Fruit fly (Drosophila melanogaster) whole organism, embryonic: ENCODE measurements around the gene Osbp.

Source experiments
- Abd-B ChIP-seq: fragments of 200-800 bp; sonication (Bioruptor generic); optimal IDR thresholded peaks from 2 replicates; lab custom pipeline; 2018; ENCODE audit warnings: missing biosample characterization, mild to moderate bottlenecking, missing genetic modification characterization, moderate library complexity
- Blimp-1 ChIP-seq: fragments of 200-800 bp; sonication (Bioruptor generic); optimal IDR thresholded peaks from 3 replicates; lab custom pipeline; 2018; ENCODE audit warnings: missing biosample characterization, missing genetic modification characterization, mild to moderate bottlenecking, moderate library complexity, missing genetic modification reagents
- CG10267 ChIP-seq: fragments of 200-800 bp; sonication (Bioruptor generic); optimal IDR thresholded peaks from 2 replicates; lab custom pipeline; 2018; ENCODE audit warnings: missing biosample characterization, mild to moderate bottlenecking, missing genetic modification characterization, moderate library complexity
- CG10543 ChIP-seq: fragments of 200-800 bp; sonication (Bioruptor generic); optimal IDR thresholded peaks from 3 replicates; lab custom pipeline; 2017; ENCODE audit warnings: missing biosample characterization, mild to moderate bottlenecking, missing genetic modification characterization, moderate library complexity
- CG12769 ChIP-seq: fragments of 200-800 bp; sonication (Bioruptor generic); optimal IDR thresholded peaks from 2 replicates; lab custom pipeline; 2019; ENCODE audit warnings: missing biosample characterization, mild to moderate bottlenecking, missing genetic modification characterization, moderate library complexity
- CG13123 ChIP-seq: fragments of 200-800 bp; sonication (Bioruptor generic); optimal IDR thresholded peaks from 2 replicates; lab custom pipeline; 2016; ENCODE audit warnings: missing biosample characterization, missing genetic modification characterization
- CG13287 ChIP-seq: fragments of 200-800 bp; sonication (Bioruptor generic); IDR thresholded peaks from 2 replicates; pipeline ENCODE4 v1.3.6; 2022; ENCODE audit warnings: missing biosample characterization, missing genetic modification characterization; ENCODE audit not compliant: partially characterized antibody
- CG14667 ChIP-seq: fragments of 200-800 bp; sonication (Bioruptor generic); IDR thresholded peaks from 2 replicates; pipeline ENCODE4 v1.3.6; 2022; ENCODE audit warnings: missing biosample characterization, missing genetic modification characterization
- CG14860 ChIP-seq: fragments of 200-800 bp; sonication (Bioruptor generic); IDR thresholded peaks from 3 replicates; pipeline ENCODE4 v1.3.6; 2022; ENCODE audit warnings: missing biosample characterization, missing genetic modification characterization; ENCODE audit not compliant: partially characterized antibody
- CG16863 ChIP-seq: fragments of 200-800 bp; sonication (Bioruptor generic); optimal IDR thresholded peaks from 3 replicates; lab custom pipeline; 2016; ENCODE audit warnings: missing biosample characterization, missing genetic modification characterization
- CG2875 ChIP-seq: fragments of 200-800 bp; sonication (Bioruptor generic); optimal IDR thresholded peaks from 2 replicates; lab custom pipeline; 2017; ENCODE audit warnings: missing biosample characterization, mild to moderate bottlenecking, missing genetic modification characterization, missing genetic modification reagents
- CG3065 ChIP-seq: fragments of 200-800 bp; sonication (Bioruptor generic); optimal IDR thresholded peaks from 2 replicates; lab custom pipeline; 2016; ENCODE audit warnings: missing biosample characterization, missing genetic modification characterization
- CG31388 ChIP-seq: fragments of 200-800 bp; sonication (Bioruptor generic); optimal IDR thresholded peaks from 2 replicates; lab custom pipeline; 2016; ENCODE audit warnings: missing biosample characterization, missing genetic modification characterization
- CG34422 ChIP-seq: fragments of 200-800 bp; sonication (Bioruptor generic); IDR thresholded peaks from 3 replicates; pipeline ENCODE4 v1.3.6; 2022; ENCODE audit warnings: missing biosample characterization, missing genetic modification characterization
- CG4707 ChIP-seq: fragments of 200-800 bp; sonication (Bioruptor generic); optimal IDR thresholded peaks from 2 replicates; lab custom pipeline; 2018; ENCODE audit warnings: missing biosample characterization, mild to moderate bottlenecking, missing genetic modification characterization, moderate library complexity
- CG6175 ChIP-seq: fragments of 200-800 bp; sonication (Bioruptor generic); IDR thresholded peaks from 3 replicates; pipeline ENCODE4 v1.3.6; 2022; ENCODE audit warnings: missing biosample characterization, missing genetic modification characterization
- CG6683 ChIP-seq: fragments of 200-800 bp; sonication (Bioruptor generic); optimal IDR thresholded peaks from 2 replicates; lab custom pipeline; 2017; ENCODE audit warnings: missing biosample characterization, mild to moderate bottlenecking, missing genetic modification characterization, missing genetic modification reagents
- CG6813 ChIP-seq: fragments of 200-800 bp; sonication (Bioruptor generic); optimal IDR thresholded peaks from 2 replicates; lab custom pipeline; 2017; ENCODE audit warnings: missing biosample characterization, missing genetic modification characterization, mild to moderate bottlenecking, moderate library complexity, missing genetic modification reagents
- CG9437 ChIP-seq: fragments of 200-800 bp; sonication (Bioruptor generic); optimal IDR thresholded peaks from 2 replicates; lab custom pipeline; 2018; ENCODE audit warnings: missing biosample characterization, mild to moderate bottlenecking, missing genetic modification characterization
- CrebB ChIP-seq: fragments of 200-800 bp; sonication (Bioruptor generic); optimal IDR thresholded peaks from 3 replicates; lab custom pipeline; 2018; ENCODE audit warnings: missing biosample characterization, mild to moderate bottlenecking, missing genetic modification characterization
- Dad ChIP-seq: fragments of 200-800 bp; sonication (Bioruptor generic); optimal IDR thresholded peaks from 3 replicates; lab custom pipeline; 2016; ENCODE audit warnings: missing biosample characterization, missing genetic modification characterization
- Dfd ChIP-seq, 2 experiments: fragments of >200 bp; optimal IDR thresholded peaks; 2 replicates each; lab custom pipeline; 2017; ENCODE audit warnings: missing biosample characterization in 2 of 2, missing genetic modification characterization in 2 of 2
- E2f2 ChIP-seq: fragments of 200-800 bp; sonication (Bioruptor generic); IDR thresholded peaks from 2 replicates; pipeline ENCODE4 v1.3.6; 2022; ENCODE audit warnings: missing biosample characterization, missing genetic modification characterization
- MTF-1 ChIP-seq: fragments of 200-800 bp; sonication (Bioruptor generic); optimal IDR thresholded peaks from 2 replicates; lab custom pipeline; 2018; ENCODE audit warnings: missing biosample characterization, mild to moderate bottlenecking, missing genetic modification characterization, borderline replicate concordance
- Mrtf ChIP-seq: fragments of 200-800 bp; sonication (Bioruptor generic); IDR thresholded peaks from 3 replicates; pipeline ENCODE4 v1.3.6; 2022; ENCODE audit warnings: missing biosample characterization, missing genetic modification characterization
- Myb ChIP-seq: fragments of 200-800 bp; sonication (Bioruptor generic); optimal IDR thresholded peaks from 2 replicates; lab custom pipeline; 2016; ENCODE audit warnings: missing biosample characterization, missing genetic modification characterization
- Nf-YA ChIP-seq: fragments of 200-800 bp; sonication (Bioruptor generic); IDR thresholded peaks from 2 replicates; pipeline ENCODE4 v1.3.6; 2022; ENCODE audit warnings: missing biosample characterization, missing genetic modification characterization
- Oli ChIP-seq: fragments of 200-800 bp; sonication (Bioruptor generic); optimal IDR thresholded peaks from 2 replicates; lab custom pipeline; 2018; ENCODE audit warnings: missing biosample characterization, mild to moderate bottlenecking, missing genetic modification characterization, moderate library complexity
- Ptx1 ChIP-seq: fragments of 200-800 bp; sonication (Bioruptor generic); IDR thresholded peaks from 2 replicates; pipeline ENCODE4 v1.3.6; 2022; ENCODE audit warnings: missing biosample characterization, missing genetic modification characterization
- Ravus ChIP-seq: fragments of 200-800 bp; sonication (Bioruptor generic); IDR thresholded peaks from 2 replicates; pipeline ENCODE4 v1.3.6; 2022; ENCODE audit warnings: missing biosample characterization, missing genetic modification characterization
- abd-A ChIP-seq: fragments of 200-800 bp; sonication (Bioruptor generic); optimal IDR thresholded peaks from 3 replicates; lab custom pipeline; 2019; ENCODE audit warnings: missing biosample characterization, mild to moderate bottlenecking, missing genetic modification characterization, moderate library complexity
- bab2 ChIP-seq: fragments of 200-800 bp; sonication (Bioruptor generic); optimal IDR thresholded peaks from 2 replicates; lab custom pipeline; 2016; ENCODE audit warnings: missing biosample characterization, missing genetic modification characterization
- cad ChIP-seq: fragments of >200 bp; optimal IDR thresholded peaks from 2 replicates; lab custom pipeline; 2017; ENCODE audit warnings: missing biosample characterization, missing genetic modification characterization
- ci ChIP-seq: fragments of 200-800 bp; sonication (Bioruptor generic); IDR thresholded peaks from 3 replicates; pipeline ENCODE4 v1.3.6; 2022; ENCODE audit warnings: missing biosample characterization, missing genetic modification characterization
- dimm ChIP-seq: fragments of 200-800 bp; sonication (Bioruptor generic); IDR thresholded peaks from 2 replicates; pipeline ENCODE4 v1.3.6; 2022; ENCODE audit warnings: missing biosample characterization, missing genetic modification characterization
- dm ChIP-seq: fragments of 200-800 bp; sonication (Bioruptor generic); optimal IDR thresholded peaks from 3 replicates; lab custom pipeline; 2016; ENCODE audit warnings: missing biosample characterization, missing genetic modification characterization
- dysf ChIP-seq: fragments of 200-800 bp; sonication (Bioruptor generic); IDR thresholded peaks from 3 replicates; pipeline ENCODE4 v1.3.6; 2022; ENCODE audit warnings: missing biosample characterization, missing genetic modification characterization
- fd102C ChIP-seq: fragments of 200-800 bp; sonication (Bioruptor generic); optimal IDR thresholded peaks from 2 replicates; lab custom pipeline; 2018; ENCODE audit warnings: missing biosample characterization, mild to moderate bottlenecking, missing genetic modification characterization, moderate library complexity
- fd64A ChIP-seq: fragments of 200-800 bp; sonication (Bioruptor generic); optimal IDR thresholded peaks from 3 replicates; lab custom pipeline; 2018; ENCODE audit warnings: missing biosample characterization, mild to moderate bottlenecking, missing genetic modification characterization
- gfzf ChIP-seq: fragments of 200-800 bp; sonication (Bioruptor generic); optimal IDR thresholded peaks from 2 replicates; lab custom pipeline; 2016; ENCODE audit warnings: missing biosample characterization, mild to moderate bottlenecking, missing genetic modification characterization, moderate library complexity
- ham ChIP-seq: fragments of 200-800 bp; sonication (Bioruptor generic); IDR thresholded peaks from 2 replicates; pipeline ENCODE4 v1.3.6; 2022; ENCODE audit warnings: missing biosample characterization, missing genetic modification characterization
- hkb ChIP-seq, 2 experiments: fragments of 200-800 bp in 1 of 2; fragments of >200 bp in 1 of 2; sonication (Bioruptor generic) in 1 of 2; IDR thresholded peaks in 1 of 2; optimal IDR thresholded peaks in 1 of 2; 2 replicates each; pipeline versions ENCODE4 v1.3.6 to Lab custom; 2017 to 2022; ENCODE audit warnings: missing biosample characterization in 1 of 2, missing genetic modification characterization in 1 of 2
- inv ChIP-seq: fragments of 200-800 bp; sonication (Bioruptor generic); IDR thresholded peaks from 2 replicates; pipeline ENCODE4 v1.3.6; 2022; ENCODE audit warnings: missing biosample characterization, missing genetic modification characterization; ENCODE audit not compliant: partially characterized antibody
- lilli ChIP-seq: fragments of 200-800 bp; sonication (Bioruptor generic); optimal IDR thresholded peaks from 3 replicates; lab custom pipeline; 2016; ENCODE audit warnings: missing biosample characterization, missing genetic modification characterization
- luna ChIP-seq: fragments of 200-800 bp; sonication (Bioruptor generic); optimal IDR thresholded peaks from 2 replicates; lab custom pipeline; 2016; ENCODE audit warnings: missing biosample characterization, missing genetic modification characterization
- onecut ChIP-seq: fragments of 200-800 bp; sonication (Bioruptor generic); IDR thresholded peaks from 2 replicates; pipeline ENCODE4 v1.3.6; 2022; ENCODE audit warnings: missing biosample characterization, missing genetic modification characterization
- pum ChIP-seq: fragments of 200-800 bp; sonication (Bioruptor generic); optimal IDR thresholded peaks from 2 replicates; lab custom pipeline; 2016; ENCODE audit warnings: missing biosample characterization, missing genetic modification characterization
- scrt ChIP-seq: fragments of 200-800 bp; sonication (Bioruptor generic); optimal IDR thresholded peaks from 2 replicates; lab custom pipeline; 2018; ENCODE audit warnings: missing biosample characterization, mild to moderate bottlenecking, missing genetic modification characterization, moderate library complexity

Osbp gene

DNA sequence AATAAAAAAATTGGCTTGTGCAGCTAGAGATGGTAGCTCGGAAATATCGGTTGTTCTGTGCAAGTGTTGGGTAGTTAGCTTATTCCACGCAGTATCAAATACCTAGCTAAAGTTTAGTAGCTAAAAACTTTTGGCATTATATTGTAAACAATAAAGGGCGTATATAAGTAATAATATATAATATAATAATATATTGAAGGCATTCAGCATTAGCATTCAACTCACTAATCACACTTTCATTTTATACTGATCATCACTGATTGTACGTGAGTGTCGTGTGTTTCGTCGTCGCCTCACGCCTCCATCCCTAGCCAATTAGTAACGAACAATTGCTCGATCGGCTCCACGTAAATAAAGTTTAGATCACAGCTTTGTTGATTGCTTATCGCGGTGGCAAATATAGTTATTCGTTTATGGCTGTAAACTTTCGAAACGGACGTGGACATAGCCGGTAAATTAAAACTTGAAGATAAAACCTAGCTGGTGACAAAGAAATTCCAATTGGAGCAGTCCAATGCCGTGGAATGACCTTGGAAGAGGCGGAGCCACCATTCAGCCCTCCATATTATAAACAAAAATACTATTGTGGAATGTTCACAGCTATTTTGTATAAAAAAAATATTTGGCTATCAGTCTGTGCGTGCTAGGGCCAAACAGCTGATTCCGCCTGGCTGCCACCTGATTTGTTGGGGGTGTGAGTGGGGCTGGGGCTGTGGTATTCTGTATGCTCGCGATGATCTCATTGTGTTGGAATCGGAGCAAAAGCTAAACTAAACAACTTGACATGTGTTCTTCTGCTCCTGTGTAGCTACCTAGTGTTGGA is 20.0 kb downstream of the Osbp start, which contains the start of the genes PIG-S, sud1 and CG11168 (continued):
- TF ChIP-seq pum (GFP tag; lab: Kevin White, UChicago) (no peak), CG14860 (GFP tag; lab: Robert Waterston, UW) (peak; percentile 94), fd102C (no peak), Oli (tag; lab: Kevin White, UChicago) (peak; percentile 58), bab2 (GFP tag; lab: Kevin White, UChicago) (no peak), Abd-B (GFP tag; lab: Kevin White, UChicago) (peak; percentile 72), hkb (optimal IDR thresholded peaks at IDR 0.05; lab: Kevin White, UChicago) (no peak), hkb (GFP tag; IDR thresholded peaks at IDR 0.05; lab: Robert Waterston, UW) (0 out of 2 replicates have a peak, but pooled peaks have one; percentile 11), E2f2 (GFP tag; lab: Robert Waterston, UW) (peak; percentile 26; the same call in 1 of the 2 replicates), CG2875 (GFP tag; lab: Kevin White, UChicago) (peak; percentile 11), CG10543 (GFP tag; lab: Kevin White, UChicago) (peak; percentile 20), inv (GFP tag; lab: Robert Waterston, UW) (peak; percentile 97), lilli (peak; percentile 17), CG13287 (peak; percentile 97), CG13123 (GFP tag; lab: Kevin White, UChicago) (peak; percentile 48), abd-A (tag; lab: Kevin White, UChicago) (no peak), ci (GFP tag; lab: Robert Waterston, UW) (0 out of 3 replicates have a peak, but pooled peaks have one; percentile 27), Dad (GFP tag; lab: Kevin White, UChicago) (no peak), CG16863 (no peak), scrt (no peak), gfzf (peak; percentile 1), CG9437 (GFP tag; lab: Kevin White, UChicago) (peak; percentile 46), luna (no peak), CG3065 (GFP tag; lab: Kevin White, UChicago) (no peak), CG31388 (GFP tag; lab: Kevin White, UChicago) (no peak), CG34422 (peak; percentile 75; the same call in 2 of the 3 replicates), CG14667 (peak; percentile 59), fd64A (GFP tag; lab: Kevin White, UChicago) (no peak), Ravus (GFP tag; lab: Robert Waterston, UW) (no peak), dysf (peak; percentile 75), CG6813 (GFP tag; lab: Kevin White, UChicago) (no peak), CG4707 (GFP tag; lab: Kevin White, UChicago) (no peak), CG6683 (GFP tag; lab: Kevin White, UChicago) (no peak), CG6175 (no peak), dimm (GFP tag; lab: Robert Waterston, UW) (no peak), CG12769 (tag; lab: Kevin White, UChicago) (peak; percentile 42), Mrtf (GFP tag; lab: Robert Waterston, UW) (no peak), onecut (GFP tag; lab: Robert Waterston, UW) (no peak), CG10267 (tag; lab: Kevin White, UChicago) (peak; percentile 72), CrebB (no peak), Blimp-1 (GFP tag; lab: Kevin White, UChicago) (no peak), Myb (GFP tag; lab: Kevin White, UChicago) (no peak), MTF-1 (GFP tag; lab: Kevin White, UChicago) (no peak), dm (no peak), Ptx1 (GFP tag; lab: Robert Waterston, UW) (peak; percentile 80), Nf-YA (GFP tag; lab: Robert Waterston, UW) (no peak), ham (GFP tag; lab: Robert Waterston, UW) (no peak), cad (GFP tag; lab: Kevin White, UChicago) (no peak), Dfd (GFP tag; optimal IDR thresholded peaks at IDR 0.05; lab: Kevin White, UChicago) (no peak)
